Fruit fly (Drosophila melanogaster): ENCODE data around the gene CG44139.
A peak's percentile ranks its signal among the peaks of the same experiment; 100 is the strongest.

CG44139 gene

DNA sequence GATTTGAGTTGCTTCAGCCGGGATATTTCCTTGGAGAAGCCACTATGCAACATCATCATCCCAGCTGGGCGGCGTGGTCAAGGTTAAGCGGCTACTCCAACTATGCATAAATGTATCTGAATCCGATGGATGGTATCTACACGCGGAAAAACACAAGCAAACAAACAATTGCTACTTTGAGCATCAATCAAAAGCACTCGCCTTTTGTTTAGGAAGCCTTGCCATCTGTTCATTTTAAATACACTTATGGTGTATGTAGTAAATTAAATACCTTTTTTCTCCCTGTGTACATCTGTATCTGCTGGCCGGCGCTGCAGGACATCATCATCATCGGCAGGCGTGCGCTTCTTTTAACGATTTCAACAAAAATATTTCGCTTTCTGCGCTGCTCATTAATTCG, 11.7 kb downstream of the CG44139 start (continued):
- TF ChIP-seq OdsH (GFP tag; optimal IDR thresholded peaks at IDR 0.05) (peak; percentile 20), achi (GFP tag; optimal IDR thresholded peaks at IDR 0.05) (peak; percentile 39), CG6163 (GFP tag; IDR thresholded peaks at IDR 0.05) (0 out of 3 replicates have a peak, but pooled peaks have one; percentile 25), CG6276 (GFP tag; optimal IDR thresholded peaks at IDR 0.05) (no peak), CG31627 (GFP tag; optimal IDR thresholded peaks at IDR 0.05) (peak; percentile 9), fd85E (GFP tag; optimal IDR thresholded peaks at IDR 0.05) (no peak), lz (GFP tag; optimal IDR thresholded peaks at IDR 0.05) (no peak), Gug (GFP tag; IDR thresholded peaks at IDR 0.05) (no peak), CG3032 (tag; optimal IDR thresholded peaks at IDR 0.05) (peak; percentile 34), CG8319 (GFP tag; optimal IDR thresholded peaks at IDR 0.05) (peak; percentile 17), topi (GFP tag; optimal IDR thresholded peaks at IDR 0.05) (peak; percentile 15), CG3919 (GFP tag; optimal IDR thresholded peaks at IDR 0.05) (peak; percentile 44), Eip78C (GFP tag) (peak; percentile 84), Sox102F (GFP tag; optimal IDR thresholded peaks at IDR 0.05) (no peak), svp (GFP tag) (peak; percentile 56), CG15336 (GFP tag; IDR thresholded peaks at IDR 0.05) (no peak), fkh (GFP tag; optimal IDR thresholded peaks at IDR 0.05) (no peak), CG10631 (GFP tag; optimal IDR thresholded peaks at IDR 0.05) (no peak), Smox (GFP tag; optimal IDR thresholded peaks at IDR 0.05) (no peak), CG8632 (GFP tag; optimal IDR thresholded peaks at IDR 0.05) (no peak), Sox14 (GFP tag; optimal IDR thresholded peaks at IDR 0.05) (peak; percentile 21), Ets21C (GFP tag; optimal IDR thresholded peaks at IDR 0.05) (no peak), CG8119 (GFP tag; IDR thresholded peaks at IDR 0.05) (no peak), net (GFP tag; optimal IDR thresholded peaks at IDR 0.05) (no peak), CG6854 (GFP tag; optimal IDR thresholded peaks at IDR 0.05) (no peak), pdm3 (GFP tag; optimal IDR thresholded peaks at IDR 0.05) (peak; percentile 26), fd59A (GFP tag; optimal IDR thresholded peaks at IDR 0.05) (peak; percentile 35), Blimp-1 (GFP tag; optimal IDR thresholded peaks at IDR 0.05) (no peak), salr (GFP tag; optimal IDR thresholded peaks at IDR 0.05) (peak in 1 of 2 experiments; percentile 28), CG1621 (tag; optimal IDR thresholded peaks at IDR 0.05) (no peak), CG6808 (GFP tag; optimal IDR thresholded peaks at IDR 0.05) (peak; percentile 29), cyc (GFP tag; optimal IDR thresholded peaks at IDR 0.05) (no peak), CG6792 (GFP tag; optimal IDR thresholded peaks at IDR 0.05) (peak; percentile 23), dac (GFP tag; optimal IDR thresholded peaks at IDR 0.05) (no peak), CG16779 (tag; optimal IDR thresholded peaks at IDR 0.05) (no peak)

DNA sequence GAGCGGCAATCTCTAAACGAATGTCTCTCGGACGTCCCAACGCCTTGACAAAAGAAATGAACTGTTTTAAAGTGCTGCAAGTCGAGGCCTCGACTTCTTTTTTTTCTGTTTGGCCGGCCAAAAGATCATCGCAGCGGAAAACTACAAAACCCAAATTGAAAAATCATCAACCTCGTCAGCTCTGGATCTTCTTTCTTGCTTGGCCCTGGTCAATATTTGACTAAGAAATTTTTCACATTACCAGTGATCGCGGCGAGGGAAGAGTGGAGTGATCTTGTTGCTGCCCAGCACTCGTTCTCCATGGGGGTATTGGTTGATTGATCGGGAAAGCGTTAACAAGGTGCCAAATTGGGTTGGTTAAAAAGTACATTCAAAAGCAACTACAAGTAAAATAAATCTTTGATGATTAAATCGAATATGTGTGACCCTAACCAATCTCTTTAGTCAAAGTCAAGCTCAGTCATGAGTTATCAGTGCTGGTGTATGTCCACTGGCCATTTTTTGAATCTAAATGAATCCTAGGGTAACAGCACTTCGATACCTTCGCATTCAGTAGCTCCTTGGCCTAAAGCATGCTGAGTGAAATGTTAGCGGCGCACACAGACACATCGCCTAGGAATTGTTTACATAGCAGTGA, 14.2 kb downstream of the CG44139 start:
- TF ChIP-seq achi (GFP tag; optimal IDR thresholded peaks at IDR 0.05) (peak; percentile 2), CG10631 (GFP tag; optimal IDR thresholded peaks at IDR 0.05) (peak; percentile 15), Sox14 (GFP tag; optimal IDR thresholded peaks at IDR 0.05) (peak; percentile 8), CG32006 (GFP tag; optimal IDR thresholded peaks at IDR 0.05) (peak; percentile 32), Eip78C (GFP tag) (peak; percentile 48), CG6808 (GFP tag; optimal IDR thresholded peaks at IDR 0.05) (peak; percentile 26), Met (GFP tag; optimal IDR thresholded peaks at IDR 0.05) (no peak), CG3919 (GFP tag; optimal IDR thresholded peaks at IDR 0.05) (peak; percentile 18), dsx (GFP tag; optimal IDR thresholded peaks at IDR 0.05; ENCODE audit: poor library complexity, severe bottlenecking) (peak; percentile 17), fkh (GFP tag; optimal IDR thresholded peaks at IDR 0.05) (peak; percentile 51), Sox15 (GFP tag; optimal IDR thresholded peaks at IDR 0.05) (no peak), CG8632 (GFP tag; optimal IDR thresholded peaks at IDR 0.05) (no peak), CG3032 (tag; optimal IDR thresholded peaks at IDR 0.05) (peak; percentile 4)
